Fruit fly (Drosophila melanogaster) Kc167 (cell line): ENCODE data around the gene hzg.

Experiments
- Myc ChIP-seq: fragments of >200 bp; optimal IDR thresholded peaks from 2 replicates; lab custom pipeline; 2017; ENCODE audit warnings: missing external identifiers
- Sin3A ChIP-seq: fragments of >200 bp; optimal IDR thresholded peaks from 2 replicates; lab custom pipeline; 2018; ENCODE audit warnings: missing external identifiers
- h ChIP-seq: fragments of >200 bp; optimal IDR thresholded peaks from 3 replicates; lab custom pipeline; 2018; ENCODE audit warnings: missing external identifiers
- insv ChIP-seq: fragments of >200 bp; optimal IDR thresholded peaks from 3 replicates; lab custom pipeline; 2018; ENCODE audit warnings: missing external identifiers
- psq ChIP-seq: fragments of >200 bp; optimal IDR thresholded peaks from 2 replicates; lab custom pipeline; 2017; ENCODE audit warnings: missing external identifiers
- ttk ChIP-seq: sonication (Bioruptor generic); optimal IDR thresholded peaks from 2 replicates; lab custom pipeline; 2017; ENCODE audit warnings: missing external identifiers

Gene hzg

DNA sequence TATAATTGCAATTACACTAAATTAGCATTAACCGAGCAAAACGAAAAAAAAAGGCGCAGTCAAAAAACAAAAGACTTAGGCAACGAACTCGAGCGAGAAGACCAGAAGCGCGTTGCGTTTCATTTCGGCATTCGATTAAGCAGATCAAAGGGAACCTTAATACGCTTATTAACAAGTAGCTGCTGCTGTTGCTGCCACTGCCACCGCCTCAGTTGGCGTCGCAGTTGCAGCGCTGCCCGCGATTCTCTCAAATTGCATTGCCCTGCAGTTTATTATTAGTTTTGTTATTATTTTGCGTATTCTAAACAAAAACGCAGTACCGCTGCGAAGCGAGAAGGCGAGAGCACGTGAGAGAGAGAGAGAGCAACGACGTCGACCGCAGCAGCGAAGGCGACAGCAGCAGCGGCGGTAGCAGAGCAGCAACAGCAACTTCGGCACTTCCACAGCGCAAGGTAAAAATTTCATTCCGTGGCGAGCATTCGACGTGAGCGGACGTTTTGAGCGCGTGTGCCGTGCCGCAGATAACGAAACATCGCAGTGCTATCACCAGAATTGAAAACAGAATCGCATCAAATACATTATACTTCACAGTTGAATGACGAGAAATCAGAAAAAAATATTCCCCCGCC is 18.6 kb upstream of the hzg start, which contains the start of gene Notum:
Gene Notum (plus strand): TSS at position 461 of the 629 bp plus-strand sequence.
- no peak for TF ChIP-seq insv (lab: Kevin White, UChicago)
- no peak for TF ChIP-seq h (lab: Kevin White, UChicago)
- TF ChIP-seq Myc (lab: Kevin White, UChicago), result no peak
- TF ChIP-seq psq (lab: Kevin White, UChicago), result no peak
- TF ChIP-seq ttk (lab: Kevin White, UChicago), result no peak
- TF ChIP-seq Sin3A (lab: Kevin White, UChicago), result no peak

DNA sequence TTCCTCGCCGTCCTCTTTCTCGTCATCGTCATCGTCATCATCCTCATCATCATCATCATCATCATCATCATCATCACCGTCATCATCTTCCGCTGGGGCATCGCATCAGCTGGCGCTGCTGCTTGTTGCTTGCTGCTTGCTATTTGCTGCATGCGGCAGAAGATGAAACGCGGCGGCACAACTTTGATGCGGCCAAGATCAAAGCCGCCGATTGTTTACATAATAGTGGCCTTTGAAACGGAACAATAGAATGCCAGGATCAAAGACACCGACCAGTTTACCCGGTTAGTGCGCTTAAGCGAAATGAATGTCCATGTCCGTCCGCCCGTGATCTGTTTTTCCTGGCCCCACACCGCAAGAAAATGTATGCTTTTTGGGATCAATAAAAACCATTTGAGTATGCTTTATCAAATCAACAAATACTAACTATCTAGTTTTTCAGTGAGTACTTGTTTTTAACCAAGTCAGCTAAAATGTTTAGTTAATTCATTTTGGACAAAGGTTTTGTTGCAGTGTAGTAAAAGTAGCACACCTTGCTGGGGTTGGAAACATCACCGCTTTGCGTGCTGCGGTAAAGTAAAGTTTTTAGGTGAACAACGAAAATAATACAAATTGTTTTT is 16.6 kb upstream of the hzg start:
- TF ChIP-seq psq (lab: Kevin White, UChicago), result no peak
- no peak for TF ChIP-seq h (lab: Kevin White, UChicago)
- no peak for TF ChIP-seq insv (lab: Kevin White, UChicago)
- TF ChIP-seq Sin3A (lab: Kevin White, UChicago), result no peak
- TF ChIP-seq ttk (lab: Kevin White, UChicago), result no peak
- no peak for TF ChIP-seq Myc (lab: Kevin White, UChicago)

DNA sequence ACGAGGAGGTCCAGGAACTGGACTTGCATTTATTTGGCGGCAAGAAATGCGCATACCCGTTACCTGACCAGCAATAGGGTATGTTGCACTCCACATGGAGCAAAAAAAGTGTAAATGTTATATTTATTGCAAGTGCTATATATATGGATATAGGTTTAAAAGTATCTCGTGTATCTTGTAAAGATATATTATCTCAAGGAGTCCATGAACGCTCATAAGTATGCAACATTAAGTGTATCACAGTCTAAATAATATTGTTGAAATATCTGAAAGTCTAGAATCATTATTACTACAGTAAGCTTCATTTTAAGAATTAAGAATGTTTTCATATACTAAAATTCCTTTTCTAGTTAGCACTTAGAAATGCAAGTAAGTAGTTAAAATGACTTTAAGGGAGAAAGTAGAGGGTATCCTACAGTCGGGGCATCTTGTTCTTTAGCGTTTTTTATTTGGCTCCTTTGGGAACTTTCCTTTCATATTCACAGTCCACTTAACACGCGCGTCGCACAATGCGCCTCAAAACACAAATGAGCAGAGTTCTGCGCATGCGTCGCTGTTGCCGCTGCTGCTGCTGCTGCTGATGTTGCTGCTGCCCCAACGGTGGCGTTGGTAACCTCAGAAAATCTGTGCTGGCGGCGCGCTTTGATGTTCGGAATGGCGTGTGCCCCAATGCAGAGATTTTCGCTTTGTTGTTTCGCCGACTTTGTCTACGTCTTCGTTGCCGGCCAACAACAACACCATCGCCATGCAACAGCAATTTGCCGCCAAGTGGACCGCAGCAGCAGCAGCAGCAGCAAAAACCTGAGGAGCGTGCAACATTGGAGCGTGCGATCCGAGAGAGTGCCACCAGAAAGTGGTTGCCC is 14.8 kb upstream of the hzg start:
- TF ChIP-seq psq (lab: Kevin White, UChicago), result no peak
- TF ChIP-seq Sin3A (lab: Kevin White, UChicago), result no peak
- TF ChIP-seq Myc (lab: Kevin White, UChicago), result no peak
- no peak for TF ChIP-seq ttk (lab: Kevin White, UChicago)
- no peak for TF ChIP-seq h (lab: Kevin White, UChicago)
- TF ChIP-seq insv (lab: Kevin White, UChicago), result no peak

DNA sequence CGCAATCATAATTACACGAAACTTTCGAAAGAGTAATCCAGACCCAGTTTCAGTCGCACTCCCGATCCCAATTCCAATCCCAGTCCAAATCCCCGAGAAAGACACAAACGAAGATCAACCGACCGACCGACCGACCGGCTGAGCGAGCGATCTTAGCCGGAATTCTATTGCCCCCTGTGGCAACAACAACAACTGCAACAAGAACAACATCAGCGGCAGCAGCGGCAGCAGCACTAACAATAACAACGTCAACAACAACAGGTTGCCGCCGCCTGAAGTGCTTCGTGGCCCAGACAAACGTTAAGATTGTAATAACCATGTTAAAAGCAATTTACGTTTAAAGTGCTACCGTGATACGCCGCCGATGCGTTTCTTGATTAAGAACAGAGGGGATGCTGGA is 14.2 kb upstream of the hzg start:
- TF ChIP-seq Sin3A (lab: Kevin White, UChicago) (no peak), insv (lab: Kevin White, UChicago) (no peak), Myc (lab: Kevin White, UChicago) (no peak), h (lab: Kevin White, UChicago) (no peak), ttk (lab: Kevin White, UChicago) (no peak), psq (lab: Kevin White, UChicago) (no peak)

DNA sequence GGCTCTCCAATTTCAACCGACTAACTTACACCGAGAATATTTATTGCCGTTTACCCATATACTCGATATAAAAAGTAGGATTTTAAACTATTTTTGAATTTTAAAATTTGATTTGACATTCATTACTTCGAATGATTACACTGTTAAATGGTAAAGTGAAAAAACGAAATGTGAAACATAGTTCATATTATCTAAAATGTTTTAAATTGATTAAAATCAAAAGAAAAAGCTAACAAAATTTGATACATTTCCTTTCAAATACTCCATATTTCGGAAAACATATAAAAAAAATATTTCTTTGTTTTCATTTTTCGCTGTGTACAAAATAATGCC is 13.7 kb upstream of the hzg start:
- TF ChIP-seq insv (lab: Kevin White, UChicago), result no peak
- no peak for TF ChIP-seq Myc (lab: Kevin White, UChicago)
- TF ChIP-seq psq (lab: Kevin White, UChicago), result no peak
- no peak for TF ChIP-seq h (lab: Kevin White, UChicago)
- TF ChIP-seq Sin3A (lab: Kevin White, UChicago), result no peak
- TF ChIP-seq ttk (lab: Kevin White, UChicago), result no peak

DNA sequence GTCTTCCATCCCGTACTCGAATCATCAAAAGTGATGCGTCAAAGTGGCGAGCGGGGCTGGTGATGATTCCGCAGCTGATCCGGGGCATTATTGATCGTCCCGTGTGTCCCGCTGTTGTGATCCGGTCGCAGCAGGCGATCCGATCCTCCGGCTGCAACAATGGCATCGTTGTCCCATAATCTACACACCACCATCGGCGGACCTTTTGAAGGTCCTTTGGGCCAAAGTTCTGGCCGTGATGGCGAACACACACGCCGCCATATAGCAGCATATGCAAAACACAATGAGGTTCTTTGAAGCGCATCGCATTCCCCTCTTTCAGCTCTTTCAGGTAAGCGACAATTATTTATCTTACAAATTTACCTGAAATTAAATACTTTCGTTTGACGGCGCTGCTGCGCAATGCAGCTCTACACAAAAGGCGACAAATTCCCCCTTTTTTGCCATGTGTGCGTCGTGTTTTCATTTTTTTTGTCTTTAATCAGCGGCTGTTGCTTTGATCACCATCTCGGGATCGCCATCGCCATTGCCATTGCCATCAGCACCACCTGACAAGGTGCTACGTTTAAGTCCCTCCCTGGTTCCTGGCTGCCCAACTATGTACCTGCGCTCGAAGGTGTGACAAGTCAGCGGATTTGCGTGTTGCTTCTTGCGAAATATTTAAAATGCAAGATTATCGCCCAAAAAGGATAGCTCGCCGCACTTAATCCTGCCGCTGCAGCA is 13.2 kb upstream of the hzg start:
- TF ChIP-seq Myc (lab: Kevin White, UChicago) (no peak), insv (lab: Kevin White, UChicago) (no peak), Sin3A (lab: Kevin White, UChicago) (no peak), h (lab: Kevin White, UChicago) (no peak), ttk (lab: Kevin White, UChicago) (no peak), psq (lab: Kevin White, UChicago) (no peak)

DNA sequence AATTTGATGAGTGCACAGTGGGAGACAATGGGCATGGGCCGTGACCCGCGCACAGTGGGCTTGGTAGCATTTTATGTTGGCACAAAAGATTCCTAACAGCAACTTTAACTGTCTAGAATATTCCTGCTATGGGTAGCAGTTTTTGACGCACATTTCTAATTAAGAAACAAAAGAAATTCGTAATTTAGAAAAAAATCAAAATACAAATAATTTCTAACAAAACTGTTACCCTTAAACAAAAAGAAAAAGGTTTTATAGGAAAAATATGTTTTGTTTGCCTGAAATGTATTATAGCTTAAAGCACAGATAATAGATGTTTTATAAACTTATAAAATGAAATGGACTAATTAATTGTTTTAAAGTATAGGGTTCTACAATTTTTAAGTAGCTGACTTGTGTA is 12.4 kb upstream of the hzg start:
- TF ChIP-seq insv (lab: Kevin White, UChicago) (no peak), Myc (lab: Kevin White, UChicago) (no peak), psq (lab: Kevin White, UChicago) (no peak), ttk (lab: Kevin White, UChicago) (no peak), Sin3A (lab: Kevin White, UChicago) (no peak)

DNA sequence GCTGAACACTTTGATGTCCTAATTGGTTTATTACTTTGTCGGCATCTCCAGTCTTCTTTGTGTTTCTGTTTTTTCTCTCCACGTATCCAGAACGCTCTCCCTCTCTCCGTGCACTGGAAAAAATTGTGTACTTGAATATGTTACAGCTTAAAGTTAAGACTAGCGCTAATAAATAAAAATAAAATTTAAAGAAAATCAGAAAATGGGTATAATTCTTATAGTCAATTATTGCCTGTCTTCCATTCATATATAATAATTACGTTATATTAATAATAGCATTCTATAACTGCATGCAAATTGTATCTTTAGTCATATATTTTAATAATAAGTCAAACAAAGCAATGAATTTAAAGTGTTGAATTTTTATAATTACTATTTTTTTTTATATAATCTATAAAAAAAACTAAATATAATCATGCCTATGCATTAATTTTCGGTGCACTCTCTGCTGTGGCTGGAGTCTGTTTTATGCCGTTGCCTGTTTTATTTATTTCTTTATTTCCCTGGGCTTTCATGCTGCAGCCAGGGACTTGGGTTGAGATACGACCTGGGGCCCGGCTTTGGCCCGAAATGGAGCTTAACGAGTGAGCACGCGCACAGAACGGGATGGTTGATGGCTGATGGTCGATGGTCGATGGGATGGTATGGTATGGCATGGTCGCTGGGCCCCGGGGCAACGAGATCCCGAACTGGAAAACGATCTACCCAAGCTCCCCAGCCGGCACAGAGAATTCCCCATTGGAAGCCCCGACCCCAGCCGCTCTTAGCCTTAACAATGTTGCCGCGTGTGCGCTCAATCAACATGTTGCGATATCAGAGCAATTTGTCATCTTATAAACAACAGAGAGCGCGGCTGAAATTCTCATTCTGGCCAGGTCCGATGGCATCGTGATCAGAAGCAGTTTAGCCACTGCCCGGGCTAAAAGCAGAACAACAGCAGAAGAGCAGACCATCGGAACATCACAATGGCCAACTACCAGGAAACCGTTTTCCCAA is 11.5 kb upstream of the hzg start:
- TF ChIP-seq ttk (lab: Kevin White, UChicago) (no peak), h (lab: Kevin White, UChicago) (no peak), Myc (lab: Kevin White, UChicago) (no peak), psq (lab: Kevin White, UChicago) (no peak), Sin3A (lab: Kevin White, UChicago) (no peak), insv (lab: Kevin White, UChicago) (no peak)

DNA sequence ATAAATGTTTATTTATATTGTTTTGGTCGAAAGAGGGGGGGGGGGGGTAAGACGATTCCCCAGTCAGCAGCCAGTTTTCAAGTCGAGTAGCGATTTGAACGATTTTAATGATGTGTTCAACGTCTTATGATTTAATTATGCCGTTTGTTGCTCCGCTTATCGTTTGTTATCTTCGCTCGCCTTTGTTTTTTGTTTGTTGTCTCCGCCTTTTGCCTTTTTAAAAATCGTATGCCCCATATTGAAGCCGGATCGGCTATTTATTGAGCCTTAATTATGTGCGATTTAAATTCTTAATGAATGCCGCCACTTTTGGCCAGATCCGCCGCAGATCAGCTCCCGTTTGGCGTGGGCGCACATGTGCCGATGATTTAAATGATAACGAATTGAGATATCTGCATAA is 10.0 kb upstream of the hzg start:
- TF ChIP-seq Myc (lab: Kevin White, UChicago) (no peak), psq (lab: Kevin White, UChicago) (no peak), ttk (lab: Kevin White, UChicago) (no peak), h (lab: Kevin White, UChicago) (no peak), insv (lab: Kevin White, UChicago) (no peak), Sin3A (lab: Kevin White, UChicago) (no peak)
